Worm (Caenorhabditis elegans) whole organism, L3 larva: ENCODE measurements around the gene shc-3.

Experiments used
- ceh-82 ChIP-seq: fragments of 150-350 bp; optimal IDR thresholded peaks from 2 replicates; lab custom pipeline; 2014; ENCODE audit warnings: missing biosample characterization, missing genetic modification characterization
- egl-5 ChIP-seq: fragments of 150-350 bp; optimal IDR thresholded peaks from 2 replicates; lab custom pipeline; 2017; ENCODE audit warnings: missing biosample characterization, missing genetic modification reagents, missing genetic modification characterization, inconsistent platforms
- fkh-10 ChIP-seq: sonication (generic microtip); optimal IDR thresholded peaks from 2 replicates; lab custom pipeline; 2017; ENCODE audit warnings: missing biosample characterization, missing genetic modification reagents, missing genetic modification characterization
- fos-1 ChIP-seq: fragments of 150-350 bp; optimal IDR thresholded peaks from 2 replicates; lab custom pipeline; 2014; ENCODE audit warnings: missing biosample characterization, missing genetic modification characterization
- lin-15B ChIP-seq: fragments of 150-350 bp; optimal IDR thresholded peaks from 2 replicates; lab custom pipeline; 2014; ENCODE audit warnings: missing biosample characterization, missing genetic modification characterization
- mdl-1 ChIP-seq: fragments of 150-350 bp; optimal IDR thresholded peaks from 2 replicates; lab custom pipeline; 2014; ENCODE audit warnings: missing biosample characterization, missing genetic modification characterization
- nfya-1 ChIP-seq: sonication (generic microtip); optimal IDR thresholded peaks from 2 replicates; lab custom pipeline; 2017; ENCODE audit warnings: missing genetic modification characterization, mild to moderate bottlenecking, missing compliant biosample characterization, antibody characterized with exemption, moderate library complexity; ENCODE audit not compliant: insufficient read depth
- nhr-28 ChIP-seq: fragments of 150-350 bp; optimal IDR thresholded peaks from 2 replicates; lab custom pipeline; 2014; ENCODE audit warnings: missing biosample characterization, missing genetic modification characterization
- snpc-4 ChIP-seq: fragments of 150-350 bp; optimal IDR thresholded peaks from 2 replicates; lab custom pipeline; 2014; ENCODE audit warnings: missing biosample characterization, missing genetic modification characterization
- zag-1 ChIP-seq: fragments of 150-350 bp; optimal IDR thresholded peaks from 2 replicates; lab custom pipeline; 2014; ENCODE audit warnings: missing biosample characterization, missing genetic modification characterization

DNA sequence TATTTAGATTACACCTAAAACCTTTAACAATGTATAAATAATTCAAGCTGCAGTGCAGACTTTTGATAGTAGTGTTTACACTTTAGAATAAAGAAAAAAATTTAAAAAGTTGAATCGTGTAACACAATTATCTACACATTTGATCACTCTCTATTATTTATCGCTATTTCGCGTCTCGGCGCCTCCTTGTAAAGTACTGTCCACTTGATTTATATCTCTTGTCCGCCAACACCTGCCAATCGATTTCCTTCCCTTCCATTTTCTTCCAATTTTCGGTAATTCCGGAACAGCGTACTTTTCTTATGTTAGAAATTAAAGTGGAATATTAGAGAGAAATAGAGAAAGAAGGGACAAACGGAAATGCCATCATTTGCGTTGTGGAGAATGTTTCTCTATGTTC lies 28.2 kb downstream of the shc-3 start:
- TF ChIP-seq lin-15B, result no peak
- TF ChIP-seq ceh-82 (tag; lab: Kevin White, UChicago), result no peak
- TF ChIP-seq zag-1 (tag; lab: Kevin White, UChicago), result no peak
- no peak for TF ChIP-seq nhr-28 (tag; lab: Kevin White, UChicago)
- no peak for TF ChIP-seq mdl-1 (tag; lab: Kevin White, UChicago)
- TF ChIP-seq egl-5, result no peak
- TF ChIP-seq nfya-1, result no peak
- no peak for TF ChIP-seq fkh-10
- no peak for TF ChIP-seq snpc-4 (tag; lab: Kevin White, UChicago)
- no peak for TF ChIP-seq fos-1 (tag; lab: Kevin White, UChicago)
